Worm (Caenorhabditis elegans): ENCODE measurements around the gene hlh-29.
A peak's percentile ranks its signal among the peaks of the same experiment; 100 is the strongest.

Gene hlh-29

DNA sequence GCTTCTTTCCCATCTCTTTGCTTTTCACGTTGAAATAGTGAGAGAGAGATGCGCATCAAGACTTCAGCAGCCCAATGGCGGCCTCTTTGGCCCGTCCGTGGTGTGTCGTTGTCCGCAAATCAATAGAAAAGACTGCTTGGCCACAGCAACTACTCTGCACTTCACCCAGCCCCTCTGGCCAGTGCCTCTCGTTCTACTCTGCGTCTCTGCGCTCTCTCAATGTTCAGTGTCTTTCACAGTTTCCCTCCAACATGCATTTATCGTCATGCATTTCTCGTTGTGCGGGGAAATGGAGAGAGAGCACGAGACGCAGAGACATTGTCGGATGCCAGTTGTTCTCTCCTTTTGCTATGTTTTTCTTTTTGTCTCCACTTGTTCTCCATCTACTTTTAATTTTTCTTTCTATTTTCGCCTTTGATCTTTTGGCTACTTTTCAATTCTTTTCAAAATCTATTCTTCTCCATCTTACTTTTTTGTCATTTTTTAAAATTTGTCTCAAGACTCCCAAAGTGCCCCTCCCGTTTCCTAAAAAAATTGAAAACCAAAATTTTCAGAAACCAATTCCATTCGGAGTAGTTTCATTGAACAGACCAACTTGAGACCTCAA, 34.8 kb downstream of the hlh-29 start, which contains the start of gene nhr-1 (continued):
- TF ChIP-seq mxl-1 (tag; optimal IDR thresholded peaks at IDR 0.05): peak; percentile 11
- TF ChIP-seq hlh-12 (tag; optimal IDR thresholded peaks at IDR 0.05): no peak
- peak; percentile 81 for TF ChIP-seq K12H6.12 (tag; optimal IDR thresholded peaks at IDR 0.05)
- peak; percentile 96 for TF ChIP-seq zfh-2 (GFP tag; conservative IDR thresholded peaks at IDR 0.05)

DNA sequence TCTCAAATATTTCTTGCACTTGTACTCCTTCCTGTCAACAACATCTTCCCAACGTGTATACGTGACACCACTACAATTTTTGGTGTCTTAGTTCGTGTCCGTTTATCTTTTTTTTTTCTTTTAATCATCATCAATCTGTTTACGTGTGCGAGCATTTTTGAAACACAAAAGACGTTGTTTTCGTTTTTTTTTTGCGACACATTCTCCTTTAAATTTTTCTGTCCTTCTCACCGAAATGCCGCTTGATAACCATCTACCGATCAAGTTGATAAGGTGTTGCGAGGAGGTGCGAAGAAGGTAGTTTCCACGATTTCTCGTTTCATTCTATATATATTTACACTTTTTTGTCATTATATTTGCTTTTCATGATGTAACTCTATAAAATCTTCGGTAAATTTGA, 37.9 kb downstream of the hlh-29 start:
- TF ChIP-seq let-526 (GFP tag; IDR thresholded peaks at IDR 0.05): no peak
- TF ChIP-seq xnd-1 (tag; optimal IDR thresholded peaks at IDR 0.05): no peak
- peak; percentile 50 for TF ChIP-seq nhr-80 (tag; optimal IDR thresholded peaks at IDR 0.05)
- no peak for TF ChIP-seq C17E4.6 (GFP tag; IDR thresholded peaks at IDR 0.05)

DNA sequence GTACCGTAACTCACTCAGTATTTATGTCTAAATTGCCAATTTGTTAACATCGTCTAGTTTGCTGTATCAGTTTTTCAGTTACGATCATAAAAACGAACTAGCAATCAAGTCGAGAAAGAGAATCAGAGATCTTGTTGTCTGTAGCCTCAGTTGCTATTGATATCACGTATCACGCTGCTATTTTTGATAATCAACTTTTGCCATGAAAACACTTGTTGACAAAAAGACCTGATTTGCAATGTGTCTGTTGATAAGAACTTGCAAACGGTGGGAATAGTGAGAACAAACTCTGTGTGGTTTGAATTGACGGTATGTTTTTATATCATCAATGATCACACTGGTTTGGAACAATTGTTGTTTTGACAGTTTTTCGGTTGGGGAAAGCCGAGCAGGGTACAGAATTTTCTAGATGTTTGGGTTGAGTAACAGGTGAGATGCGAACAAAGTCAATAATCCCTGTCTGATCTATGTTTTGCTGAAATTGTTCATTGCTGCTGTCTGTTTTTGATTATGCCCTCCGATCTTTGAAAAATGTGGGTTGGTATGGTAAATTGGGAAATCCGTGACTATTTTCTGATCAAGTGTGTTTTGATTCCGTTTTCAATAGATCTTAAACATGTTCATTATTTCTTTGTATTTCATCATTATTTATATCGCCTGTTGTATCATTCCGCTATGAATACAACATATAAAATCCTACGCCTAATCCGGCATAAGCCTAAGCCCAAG, 39.2 kb downstream of the hlh-29 start:
- TF ChIP-seq rpc-1 (optimal IDR thresholded peaks at IDR 0.05) (no peak), rpc-1 (tag; optimal IDR thresholded peaks at IDR 0.05) (no peak), nhr-80 (tag; optimal IDR thresholded peaks at IDR 0.05) (peak; percentile 73), pha-4 (tag; optimal IDR thresholded peaks at IDR 0.05) (peak; percentile 60)

DNA sequence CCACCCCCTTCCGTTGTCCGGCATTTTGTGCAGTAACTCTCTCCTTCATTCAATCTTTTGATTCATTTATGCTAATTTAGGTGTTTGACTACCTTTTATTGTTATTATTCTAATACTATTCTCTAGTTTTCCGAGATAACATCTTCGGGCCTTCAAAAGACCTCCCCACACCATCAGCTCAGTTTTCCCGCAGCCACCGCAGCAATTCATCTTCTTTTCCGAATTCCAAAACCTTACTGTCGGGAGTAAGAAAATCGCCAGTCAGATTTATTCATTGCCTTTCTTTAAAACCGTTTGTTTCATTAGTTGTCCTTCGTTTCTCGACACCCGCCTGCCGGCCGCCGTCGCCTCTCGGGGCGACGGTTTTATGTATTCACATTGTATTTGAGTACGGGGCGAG, 40.3 kb downstream of the hlh-29 start:
- no peak for TF ChIP-seq ztf-22 (GFP tag; optimal IDR thresholded peaks at IDR 0.05)
- TF ChIP-seq zfh-2 (GFP tag; conservative IDR thresholded peaks at IDR 0.05): 0 out of 2 replicates have a peak, but pooled peaks have one; percentile 35

DNA sequence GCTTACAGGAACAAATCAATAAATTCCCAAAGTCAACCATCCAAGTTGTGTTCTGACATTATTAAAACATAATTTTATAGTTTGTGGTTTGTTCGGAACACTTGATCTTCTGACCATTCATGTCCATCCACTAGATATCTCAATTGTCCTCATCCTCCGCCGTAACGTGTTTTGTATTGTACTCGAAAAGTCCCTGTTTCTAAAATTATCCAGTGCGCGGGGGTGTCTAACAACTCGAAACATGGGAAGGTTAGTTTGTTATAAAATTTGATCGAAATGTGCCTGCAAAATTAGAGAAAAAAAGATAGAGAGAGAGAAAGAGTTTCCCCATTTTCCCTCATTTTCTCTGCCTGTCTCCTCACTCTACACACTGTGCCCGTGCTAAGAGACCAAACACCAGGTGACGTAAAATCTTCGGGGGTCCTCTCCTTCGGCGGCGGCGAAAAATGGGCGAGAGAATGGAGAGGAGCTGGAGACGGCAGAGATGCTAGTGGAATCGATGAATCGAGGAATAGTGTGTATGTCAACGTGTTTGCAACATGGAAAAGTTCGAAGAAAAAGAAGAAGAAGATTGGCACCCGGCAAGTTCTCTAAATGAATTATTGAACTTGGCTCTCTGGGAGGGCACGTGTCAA, 42.8 kb downstream of the hlh-29 start:
- TF ChIP-seq gei-17 (GFP tag; optimal IDR thresholded peaks at IDR 0.05) (no peak), rpc-1 (optimal IDR thresholded peaks at IDR 0.05) (no peak), rpc-1 (tag; optimal IDR thresholded peaks at IDR 0.05) (no peak), ZK185.1 (tag; optimal IDR thresholded peaks at IDR 0.05; ENCODE audit: poor library complexity, severe bottlenecking) (peak; percentile 22), somi-1 (GFP tag; optimal IDR thresholded peaks at IDR 0.05) (peak; percentile 92), lin-54 (GFP tag; optimal IDR thresholded peaks at IDR 0.05) (no peak), F52B5.7 (tag; optimal IDR thresholded peaks at IDR 0.05) (no peak), egrh-3 (GFP tag; IDR thresholded peaks at IDR 0.05) (no peak; the same call in 1 of the 2 replicates), Y53F4B.3 (GFP tag; IDR thresholded peaks at IDR 0.05) (no peak), attf-5 (GFP tag; optimal IDR thresholded peaks at IDR 0.05) (no peak), let-526 (GFP tag; IDR thresholded peaks at IDR 0.05) (no peak), F49E8.2 (tag; optimal IDR thresholded peaks at IDR 0.05; ENCODE audit: insufficient read depth) (no peak), nhr-80 (tag; optimal IDR thresholded peaks at IDR 0.05) (peak; percentile 88), cebp-2 (GFP tag; IDR thresholded peaks at IDR 0.05) (no peak), cebp-1 (GFP tag; IDR thresholded peaks at IDR 0.05) (no peak), cebp-1 (tag; optimal IDR thresholded peaks at IDR 0.05) (no peak), lsl-1 (GFP tag; optimal IDR thresholded peaks at IDR 0.05) (no peak), Y53G8AR.9 (GFP tag; conservative IDR thresholded peaks at IDR 0.05) (0 out of 2 replicates have a peak, but pooled peaks have one; percentile 38), atf-7 (tag; optimal IDR thresholded peaks at IDR 0.05) (peak; percentile 91), pha-4 (tag; optimal IDR thresholded peaks at IDR 0.05) (no peak), madf-8 (GFP tag; conservative IDR thresholded peaks at IDR 0.05) (no peak), rcor-1 (GFP tag; IDR thresholded peaks at IDR 0.05) (peak; percentile 42; the same call in 1 of the 2 replicates), Y56A3A.18 (GFP tag; IDR thresholded peaks at IDR 0.05) (no peak), nhr-179 (tag; optimal IDR thresholded peaks at IDR 0.05) (no peak), F22D6.2 (tag; optimal IDR thresholded peaks at IDR 0.05) (peak; percentile 61), rec-8 (tag; optimal IDR thresholded peaks at IDR 0.05) (no peak), akir-1 (GFP tag; optimal IDR thresholded peaks at IDR 0.05) (no peak), F37B4.10 (GFP tag; IDR thresholded peaks at IDR 0.05) (no peak), K12H6.12 (tag; optimal IDR thresholded peaks at IDR 0.05) (peak; percentile 84), ama-1 (optimal IDR thresholded peaks at IDR 0.05) (no peak), ama-1 (GFP tag; optimal IDR thresholded peaks at IDR 0.05) (no peak), hsf-1 (GFP tag; IDR thresholded peaks at IDR 0.05) (no peak), him-1 (tag; optimal IDR thresholded peaks at IDR 0.05) (no peak)

Data from whole organism, young adult.